Worm (Caenorhabditis elegans) whole organism, young adult: ENCODE results near the gene C50B6.9.

Experiments
- T07F8.4 ChIP-seq: sonication (generic microtip); optimal IDR thresholded peaks from 2 replicates; lab custom pipeline; 2016; ENCODE audit warnings: mild to moderate bottlenecking, missing genetic modification characterization, moderate library complexity, missing compliant biosample characterization
- Y67H2A.10 ChIP-seq: fragments of 200-800 bp; sonication (Bioruptor generic); conservative IDR thresholded peaks from 2 replicates; pipeline ENCODE4 v1.3.6; 2022; ENCODE audit warnings: missing genetic modification reagents, missing genetic modification characterization, missing compliant biosample characterization
- ceh-40 ChIP-seq: fragments of 200-800 bp; sonication (Bioruptor generic); IDR thresholded peaks from 2 replicates; pipeline ENCODE4 v1.3.6; 2022; ENCODE audit warnings: missing genetic modification characterization, missing compliant biosample characterization
- gei-17 ChIP-seq: fragments of 200-800 bp; sonication (Bioruptor generic); optimal IDR thresholded peaks from 2 replicates; lab custom pipeline; 2018; ENCODE audit warnings: mild to moderate bottlenecking, missing genetic modification characterization, missing compliant biosample characterization
- hlh-12 ChIP-seq: sonication (generic microtip); optimal IDR thresholded peaks from 2 replicates; lab custom pipeline; 2016; ENCODE audit warnings: missing genetic modification characterization, missing compliant biosample characterization
- nfya-1 ChIP-seq: sonication (generic microtip); optimal IDR thresholded peaks from 2 replicates; lab custom pipeline; 2017; ENCODE audit warnings: antibody characterized with exemption, missing compliant biosample characterization, missing genetic modification characterization, borderline replicate concordance; ENCODE audit not compliant: insufficient read depth
- nhr-90 ChIP-seq: sonication (generic microtip); optimal IDR thresholded peaks from 2 replicates; lab custom pipeline; 2016; ENCODE audit warnings: missing genotype, mild to moderate bottlenecking, missing genetic modification characterization, missing compliant biosample characterization
- tbx-9 ChIP-seq: sonication (generic microtip); optimal IDR thresholded peaks from 2 replicates; lab custom pipeline; 2016; ENCODE audit warnings: borderline replicate concordance, missing genetic modification characterization, inconsistent platforms, missing compliant biosample characterization

DNA sequence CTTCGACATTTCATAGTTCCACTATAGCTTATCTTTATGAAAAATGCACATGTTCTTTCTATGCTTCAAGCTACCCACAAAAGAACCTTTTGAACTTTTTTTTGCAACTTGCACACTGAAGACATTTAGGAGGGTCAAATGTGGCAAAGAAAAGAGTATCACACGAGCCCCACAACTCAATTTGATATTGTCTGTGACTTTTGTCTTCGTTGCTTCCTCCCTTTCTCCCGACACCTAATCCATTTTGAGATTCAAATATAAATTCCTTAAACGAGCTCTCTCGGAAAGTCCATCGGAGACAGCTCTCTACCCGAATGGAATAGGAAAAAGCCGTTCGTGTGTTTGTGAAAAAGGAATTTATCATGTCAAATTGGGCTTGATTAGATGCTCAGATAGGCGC lies 14.1 kb downstream of the C50B6.9 start:
- no peak for TF ChIP-seq Y67H2A.10 (GFP tag; lab: Robert Waterston, UW)
- no peak for TF ChIP-seq nfya-1 (tag; lab: Kevin White, UChicago)
- TF ChIP-seq ceh-40 (GFP tag; lab: Robert Waterston, UW): no peak
- TF ChIP-seq tbx-9 (tag; lab: Kevin White, UChicago): no peak
- no peak for TF ChIP-seq gei-17 (GFP tag; lab: Kevin White, UChicago)
- TF ChIP-seq nhr-90 (tag; lab: Kevin White, UChicago): no peak
- no peak for TF ChIP-seq T07F8.4
- TF ChIP-seq hlh-12 (tag; lab: Kevin White, UChicago): no peak
